Fruit fly (Drosophila melanogaster): ENCODE data around the gene CG1910.

The CG1910 gene

dm6 chr3R:31714876-31715712, 32.3 kb upstream of the CG1910 start:
- peak; percentile 11 for TF ChIP-seq noc (tag; optimal IDR thresholded peaks at IDR 0.05)

dm6 chr3R:31715713-31716024, 31.8 kb upstream of the CG1910 start:
- TF ChIP-seq noc (tag; optimal IDR thresholded peaks at IDR 0.05): no peak

dm6 chr3R:31716265-31716664, 31.2 kb upstream of the CG1910 start:
- no peak for TF ChIP-seq noc (tag; optimal IDR thresholded peaks at IDR 0.05)

dm6 chr3R:31717299-31718167, 29.9 kb upstream of the CG1910 start:
- peak; percentile 10 for TF ChIP-seq noc (tag; optimal IDR thresholded peaks at IDR 0.05)

dm6 chr3R:31718168-31718565, 29.3 kb upstream of the CG1910 start:
- no peak for TF ChIP-seq noc (tag; optimal IDR thresholded peaks at IDR 0.05)

- TF ChIP-seq noc (tag; optimal IDR thresholded peaks at IDR 0.05): no peak
These were observed 28.5 kb upstream of the CG1910 start for dm6 chr3R:31718967-31719366.

- TF ChIP-seq noc (tag; optimal IDR thresholded peaks at IDR 0.05): no peak
These were observed 27.9 kb upstream of the CG1910 start for dm6 chr3R:31719497-31719896.

dm6 chr3R:31720112-31720511, 27.3 kb upstream of the CG1910 start:
- TF ChIP-seq noc (tag; optimal IDR thresholded peaks at IDR 0.05): no peak

dm6 chr3R:31721466-31721865, 26.0 kb upstream of the CG1910 start:
- TF ChIP-seq noc (tag; optimal IDR thresholded peaks at IDR 0.05): peak; percentile 5

dm6 chr3R:31721958-31722357, 25.5 kb upstream of the CG1910 start:
- TF ChIP-seq noc (tag; optimal IDR thresholded peaks at IDR 0.05): no peak

dm6 chr3R:31723206-31723933, 24.1 kb upstream of the CG1910 start:
- TF ChIP-seq noc (tag; optimal IDR thresholded peaks at IDR 0.05): no peak

dm6 chr3R:31724136-31724535, 23.3 kb upstream of the CG1910 start:
- TF ChIP-seq noc (tag; optimal IDR thresholded peaks at IDR 0.05): no peak

dm6 chr3R:31724580-31725320, 22.7 kb upstream of the CG1910 start:
- no peak for TF ChIP-seq noc (tag; optimal IDR thresholded peaks at IDR 0.05)

- TF ChIP-seq noc (tag; optimal IDR thresholded peaks at IDR 0.05): no peak
These were observed 21.8 kb upstream of the CG1910 start for dm6 chr3R:31725486-31726227.

dm6 chr3R:31726286-31726685, 21.2 kb upstream of the CG1910 start:
- no peak for TF ChIP-seq noc (tag; optimal IDR thresholded peaks at IDR 0.05)

All from whole organism, larva.